Worm (Caenorhabditis elegans) whole organism, L3 larva: ENCODE results near the gene C09F12.2.

Source experiments
- elt-3 ChIP-seq, 3 experiments: fragments of 150-350 bp in 1 of 3; sonication (generic microtip) in 2 of 3; optimal IDR thresholded peaks; 2 replicates in 2 of 3; 4 replicates in 1 of 3; lab custom pipeline; 2014 to 2017; ENCODE audit warnings: missing biosample characterization in 3 of 3, missing genetic modification characterization in 3 of 3
- fkh-10 ChIP-seq: sonication (generic microtip); optimal IDR thresholded peaks from 2 replicates; lab custom pipeline; 2017; ENCODE audit warnings: missing biosample characterization, missing genetic modification reagents, missing genetic modification characterization

DNA sequence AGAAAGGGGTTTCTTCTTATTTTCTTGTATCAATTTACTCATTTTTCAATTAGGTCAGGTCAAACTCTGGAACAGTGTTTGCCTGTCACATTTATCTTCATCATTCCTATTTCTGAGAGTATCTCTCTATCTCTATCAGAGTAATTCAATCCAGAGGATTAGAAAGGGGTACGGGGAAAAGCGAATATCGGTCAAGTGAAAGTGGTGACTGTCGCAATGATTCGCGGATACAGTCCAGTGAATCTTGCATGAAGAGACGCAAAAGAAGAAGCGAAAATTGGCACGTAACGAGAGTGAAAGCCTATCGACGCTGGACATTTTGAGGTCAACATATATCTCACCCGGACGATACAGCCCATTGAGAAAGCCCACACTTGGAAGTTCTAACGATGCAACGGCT is 11.1 kb downstream of the C09F12.2 start, which contains the start of gene lpr-4:
- TF ChIP-seq fkh-10: no peak
- TF ChIP-seq elt-3 (tag; optimal IDR thresholded peaks at IDR 0.05; lab: Kevin White, UChicago): no peak
